Fruit fly (Drosophila melanogaster) whole organism, prepupa: ENCODE measurements around the gene CG42553.

Experiments
- Blimp-1 ChIP-seq: fragments of 200-800 bp; sonication (Bioruptor generic); optimal IDR thresholded peaks from 3 replicates; lab custom pipeline; 2017; ENCODE audit warnings: missing biosample characterization, missing genetic modification characterization, mild to moderate bottlenecking, moderate library complexity, missing genetic modification reagents
- CG10669 ChIP-seq: fragments of 200-800 bp; sonication (Bioruptor generic); optimal IDR thresholded peaks from 3 replicates; lab custom pipeline; 2018; ENCODE audit warnings: missing biosample characterization, mild to moderate bottlenecking, missing genetic modification characterization, moderate library complexity
- CG11294 ChIP-seq: fragments of 200-800 bp; sonication (Bioruptor generic); IDR thresholded peaks from 2 replicates; pipeline ENCODE4 v1.3.6; 2022; ENCODE audit warnings: missing biosample characterization, missing genetic modification characterization
- CG11762 ChIP-seq: fragments of 200-800 bp; sonication (Bioruptor generic); optimal IDR thresholded peaks from 3 replicates; lab custom pipeline; 2016; ENCODE audit warnings: missing biosample characterization, missing genetic modification characterization; ENCODE audit not compliant: insufficient read depth
- CG15336 ChIP-seq: fragments of 200-800 bp; sonication (Bioruptor generic); IDR thresholded peaks from 2 replicates; pipeline ENCODE4 v1.3.6; 2022; ENCODE audit warnings: missing biosample characterization, missing genetic modification characterization
- CG1621 ChIP-seq: fragments of 200-800 bp; sonication (Bioruptor generic); optimal IDR thresholded peaks from 3 replicates; lab custom pipeline; 2018; ENCODE audit warnings: missing biosample characterization, mild to moderate bottlenecking, missing genetic modification characterization
- CG3032 ChIP-seq: fragments of 200-800 bp; optimal IDR thresholded peaks from 2 replicates; lab custom pipeline; 2019; ENCODE audit warnings: missing biosample characterization, mild to moderate bottlenecking, missing genetic modification characterization, moderate library complexity
- CG31627 ChIP-seq: fragments of 200-800 bp; sonication (Bioruptor generic); optimal IDR thresholded peaks from 3 replicates; lab custom pipeline; 2016; ENCODE audit warnings: missing biosample characterization, missing genetic modification characterization
- CG32006 ChIP-seq: fragments of 200-800 bp; sonication (Bioruptor generic); optimal IDR thresholded peaks from 3 replicates; lab custom pipeline; 2017; ENCODE audit warnings: missing biosample characterization, mild to moderate bottlenecking, missing genetic modification characterization
- CG3919 ChIP-seq: fragments of 200-800 bp; sonication (Bioruptor generic); optimal IDR thresholded peaks from 3 replicates; lab custom pipeline; 2016; ENCODE audit warnings: missing biosample characterization, missing genetic modification characterization
- CG4318 ChIP-seq: fragments of 200-800 bp; sonication (Bioruptor generic); optimal IDR thresholded peaks from 3 replicates; lab custom pipeline; 2017; ENCODE audit warnings: missing biosample characterization, mild to moderate bottlenecking, missing genetic modification characterization
- CG6163 ChIP-seq: fragments of 200-800 bp; sonication (Bioruptor generic); IDR thresholded peaks from 3 replicates; pipeline ENCODE4 v1.3.6; 2022; ENCODE audit warnings: missing biosample characterization, missing genetic modification characterization
- CG6276 ChIP-seq: fragments of 200-800 bp; sonication (Bioruptor generic); optimal IDR thresholded peaks from 2 replicates; lab custom pipeline; 2017; ENCODE audit warnings: missing biosample characterization, mild to moderate bottlenecking, missing genetic modification characterization
- CG6854 ChIP-seq: fragments of 200-800 bp; sonication (Bioruptor generic); optimal IDR thresholded peaks from 2 replicates; lab custom pipeline; 2017; ENCODE audit warnings: missing biosample characterization, mild to moderate bottlenecking, missing genetic modification characterization
- CG7368 ChIP-seq: fragments of 200-800 bp; sonication (Bioruptor generic); optimal IDR thresholded peaks from 3 replicates; lab custom pipeline; 2016; ENCODE audit warnings: missing biosample characterization, missing genetic modification characterization
- CG8119 ChIP-seq: fragments of 200-800 bp; sonication (Bioruptor generic); IDR thresholded peaks from 3 replicates; pipeline ENCODE4 v1.3.6; 2022; ENCODE audit warnings: missing biosample characterization, missing genetic modification characterization
- CG8319 ChIP-seq: fragments of 200-800 bp; sonication (Bioruptor generic); optimal IDR thresholded peaks from 3 replicates; lab custom pipeline; 2016; ENCODE audit warnings: missing biosample characterization, missing genetic modification characterization
- CG8632 ChIP-seq: fragments of 200-800 bp; sonication (Bioruptor generic); optimal IDR thresholded peaks from 3 replicates; lab custom pipeline; 2016; ENCODE audit warnings: missing biosample characterization, missing genetic modification characterization
- CG9139 ChIP-seq: fragments of 200-800 bp; sonication (Bioruptor generic); optimal IDR thresholded peaks from 3 replicates; lab custom pipeline; 2017; ENCODE audit warnings: missing biosample characterization, mild to moderate bottlenecking, missing genetic modification characterization
- Eip93F ChIP-seq: fragments of 200-800 bp; sonication (Bioruptor generic); optimal IDR thresholded peaks from 2 replicates; lab custom pipeline; 2016; ENCODE audit warnings: missing biosample characterization, mild to moderate bottlenecking, missing genetic modification characterization
- Ets21C ChIP-seq: fragments of 200-800 bp; sonication (Bioruptor generic); optimal IDR thresholded peaks from 3 replicates; lab custom pipeline; 2016; ENCODE audit warnings: missing biosample characterization, missing genetic modification characterization
- Ets96B ChIP-seq: fragments of 200-800 bp; optimal IDR thresholded peaks from 2 replicates; lab custom pipeline; 2019; ENCODE audit warnings: missing biosample characterization, mild to moderate bottlenecking, missing genetic modification characterization, moderate library complexity
- Gug ChIP-seq: fragments of 200-800 bp; sonication (Bioruptor generic); IDR thresholded peaks from 2 replicates; pipeline ENCODE4 v1.3.6; 2022; ENCODE audit warnings: missing biosample characterization, missing genetic modification characterization
- Hr38 ChIP-seq: sonication (Bioruptor generic); optimal IDR thresholded peaks from 2 replicates; lab custom pipeline; 2016; ENCODE audit warnings: missing biosample characterization, missing genetic modification characterization
- Hr39 ChIP-seq: fragments of 200-800 bp; sonication (Bioruptor generic); optimal IDR thresholded peaks from 2 replicates; lab custom pipeline; 2016; ENCODE audit warnings: missing biosample characterization, missing genetic modification characterization
- Lpt ChIP-seq: fragments of 200-800 bp; sonication (Bioruptor generic); optimal IDR thresholded peaks from 3 replicates; lab custom pipeline; 2016; ENCODE audit warnings: missing biosample characterization, missing genetic modification characterization
- OdsH ChIP-seq: fragments of 200-800 bp; sonication (Bioruptor generic); optimal IDR thresholded peaks from 3 replicates; lab custom pipeline; 2016; ENCODE audit warnings: missing biosample characterization, missing genetic modification characterization
- Sox102F ChIP-seq: fragments of 200-800 bp; sonication (Bioruptor generic); optimal IDR thresholded peaks from 2 replicates; lab custom pipeline; 2016; ENCODE audit warnings: missing biosample characterization, mild to moderate bottlenecking, missing genetic modification characterization
- Sox14 ChIP-seq: fragments of 200-800 bp; sonication (Bioruptor generic); optimal IDR thresholded peaks from 3 replicates; lab custom pipeline; 2016; ENCODE audit warnings: missing biosample characterization, missing genetic modification characterization
- Sox15 ChIP-seq: fragments of 200-800 bp; sonication (Bioruptor generic); optimal IDR thresholded peaks from 3 replicates; lab custom pipeline; 2016; ENCODE audit warnings: missing biosample characterization, missing genetic modification characterization
- achi ChIP-seq: fragments of 200-800 bp; sonication (Bioruptor generic); optimal IDR thresholded peaks from 3 replicates; lab custom pipeline; 2016; ENCODE audit warnings: missing biosample characterization, missing genetic modification characterization
- acj6 ChIP-seq: fragments of 200-800 bp; sonication (Bioruptor generic); optimal IDR thresholded peaks from 3 replicates; lab custom pipeline; 2016; ENCODE audit warnings: missing biosample characterization, missing genetic modification characterization
- dac ChIP-seq: fragments of 200-800 bp; sonication (Bioruptor generic); optimal IDR thresholded peaks from 2 replicates; lab custom pipeline; 2017; ENCODE audit warnings: missing biosample characterization, mild to moderate bottlenecking, missing genetic modification characterization
- eg ChIP-seq: fragments of 200-800 bp; sonication (Bioruptor generic); IDR thresholded peaks from 3 replicates; pipeline ENCODE4 v1.3.6; 2022; ENCODE audit warnings: missing biosample characterization, missing genetic modification characterization
- esn ChIP-seq: fragments of 200-800 bp; sonication (Bioruptor generic); optimal IDR thresholded peaks from 2 replicates; lab custom pipeline; 2016; ENCODE audit warnings: missing biosample characterization, mild to moderate bottlenecking, missing genetic modification characterization, moderate library complexity
- fd59A ChIP-seq: fragments of 200-800 bp; sonication (Bioruptor generic); optimal IDR thresholded peaks from 2 replicates; lab custom pipeline; 2017; ENCODE audit warnings: missing biosample characterization, mild to moderate bottlenecking, missing genetic modification characterization, missing genetic modification reagents
- fd85E ChIP-seq: fragments of 200-800 bp; sonication (Bioruptor generic); optimal IDR thresholded peaks from 3 replicates; lab custom pipeline; 2016; ENCODE audit warnings: missing biosample characterization, missing genetic modification characterization
- fkh ChIP-seq: fragments of 200-800 bp; sonication (Bioruptor generic); optimal IDR thresholded peaks from 3 replicates; lab custom pipeline; 2017; ENCODE audit warnings: missing biosample characterization, mild to moderate bottlenecking, missing genetic modification characterization, moderate library complexity
- lz ChIP-seq: fragments of 200-800 bp; sonication (Bioruptor generic); optimal IDR thresholded peaks from 3 replicates; lab custom pipeline; 2016; ENCODE audit warnings: missing biosample characterization, missing genetic modification characterization
- pdm3 ChIP-seq: fragments of 200-800 bp; sonication (Bioruptor generic); optimal IDR thresholded peaks from 3 replicates; lab custom pipeline; 2016; ENCODE audit warnings: missing biosample characterization, missing genetic modification characterization
- salr ChIP-seq, 2 experiments: fragments of 200-800 bp; sonication (Bioruptor generic); optimal IDR thresholded peaks; 3 replicates each; lab custom pipeline; 2016 to 2018; ENCODE audit warnings: missing biosample characterization in 2 of 2, missing genetic modification characterization in 2 of 2, mild to moderate bottlenecking in 1 of 2
- spab ChIP-seq: fragments of 200-800 bp; sonication (Bioruptor generic); optimal IDR thresholded peaks from 2 replicates; lab custom pipeline; 2017; ENCODE audit warnings: missing biosample characterization, mild to moderate bottlenecking, missing genetic modification characterization, missing genetic modification reagents
- ss ChIP-seq, 2 experiments: fragments of 200-800 bp; sonication (Bioruptor generic); optimal IDR thresholded peaks; 2 replicates in 1 of 2; 3 replicates in 1 of 2; lab custom pipeline; 2017 to 2018; ENCODE audit warnings: mild to moderate bottlenecking in 2 of 2, missing biosample characterization in 2 of 2, missing genetic modification characterization in 2 of 2, moderate library complexity in 1 of 2
- svp ChIP-seq: fragments of 200-800 bp; sonication (Bioruptor generic); peaks from one replicate; lab custom pipeline; 2016; ENCODE audit warnings: missing biosample characterization, missing genetic modification characterization
- topi ChIP-seq: fragments of 200-800 bp; sonication (Bioruptor generic); optimal IDR thresholded peaks from 3 replicates; lab custom pipeline; 2016; ENCODE audit warnings: missing biosample characterization, missing genetic modification characterization

Gene CG42553

DNA sequence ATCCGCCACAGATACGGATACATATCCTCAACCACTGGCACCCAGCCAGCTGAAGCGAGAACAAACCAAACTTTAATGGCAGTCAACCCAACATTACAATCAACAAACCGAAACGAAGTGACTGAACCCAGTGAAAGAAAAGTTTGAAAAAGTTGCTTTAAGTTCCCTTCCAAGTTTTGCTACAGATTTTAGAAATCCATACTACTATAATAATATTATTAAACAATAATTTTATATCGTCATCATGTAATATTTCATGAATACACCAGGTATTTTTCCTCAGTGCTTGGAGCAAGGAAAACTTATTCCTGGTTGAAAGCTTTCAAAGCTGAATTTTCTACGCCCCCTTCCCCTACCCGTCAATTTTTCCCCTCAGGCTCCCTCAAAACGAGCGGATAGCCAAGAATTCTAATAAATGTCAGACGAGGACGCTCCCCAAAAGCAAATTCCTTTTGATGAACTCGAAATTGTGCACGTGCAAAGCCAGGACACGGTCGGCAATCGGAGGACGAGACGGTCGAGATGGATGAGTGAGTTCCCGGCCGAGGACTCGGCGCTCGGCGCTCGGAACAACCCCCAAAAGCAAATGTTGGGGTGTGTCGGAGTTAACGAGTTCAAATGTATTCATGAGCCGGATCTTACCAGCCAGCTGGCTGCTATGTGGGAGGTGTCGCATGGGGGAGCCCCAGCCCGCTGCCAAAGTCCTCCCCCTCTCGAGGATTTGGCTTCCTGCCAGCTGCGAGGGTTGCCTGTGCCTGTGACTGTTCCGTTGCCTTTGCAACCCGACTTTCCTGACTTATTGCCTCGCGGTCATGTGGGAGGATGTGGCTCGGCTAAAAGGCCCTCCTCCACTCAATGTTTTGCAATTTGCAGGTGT lies 36.7 kb upstream of the CG42553 start (continued):
- TF ChIP-seq dac (no peak), ss (GFP tag; optimal IDR thresholded peaks at IDR 0.05; lab: Kevin White, UChicago) (peak in 1 of 2 experiments; percentile 36), Eip93F (GFP tag; lab: Kevin White, UChicago) (no peak), Ets96B (tag; lab: Kevin White, UChicago) (peak; percentile 68), CG32006 (GFP tag; lab: Kevin White, UChicago) (peak; percentile 24), CG1621 (no peak), CG31627 (GFP tag; lab: Kevin White, UChicago) (no peak), eg (GFP tag; lab: Robert Waterston, UW) (peak; percentile 31; the same call in 1 of the 3 replicates), Hr38 (GFP tag; lab: Kevin White, UChicago) (no peak), CG8119 (no peak), OdsH (GFP tag; lab: Kevin White, UChicago) (no peak), CG7368 (GFP tag; lab: Kevin White, UChicago) (no peak), lz (no peak), Blimp-1 (GFP tag; lab: Kevin White, UChicago) (no peak), CG11762 (GFP tag; lab: Kevin White, UChicago) (no peak), achi (GFP tag; lab: Kevin White, UChicago) (peak; percentile 56), Sox14 (no peak), CG6854 (no peak), acj6 (peak; percentile 24), esn (no peak), CG15336 (GFP tag; lab: Robert Waterston, UW) (peak; percentile 28; the same call in 1 of the 2 replicates), fd85E (GFP tag; lab: Kevin White, UChicago) (no peak), CG3919 (GFP tag; lab: Kevin White, UChicago) (peak; percentile 56), Ets21C (no peak)
- TF ChIP-seq, all 60 proteins: peak for 20

DNA sequence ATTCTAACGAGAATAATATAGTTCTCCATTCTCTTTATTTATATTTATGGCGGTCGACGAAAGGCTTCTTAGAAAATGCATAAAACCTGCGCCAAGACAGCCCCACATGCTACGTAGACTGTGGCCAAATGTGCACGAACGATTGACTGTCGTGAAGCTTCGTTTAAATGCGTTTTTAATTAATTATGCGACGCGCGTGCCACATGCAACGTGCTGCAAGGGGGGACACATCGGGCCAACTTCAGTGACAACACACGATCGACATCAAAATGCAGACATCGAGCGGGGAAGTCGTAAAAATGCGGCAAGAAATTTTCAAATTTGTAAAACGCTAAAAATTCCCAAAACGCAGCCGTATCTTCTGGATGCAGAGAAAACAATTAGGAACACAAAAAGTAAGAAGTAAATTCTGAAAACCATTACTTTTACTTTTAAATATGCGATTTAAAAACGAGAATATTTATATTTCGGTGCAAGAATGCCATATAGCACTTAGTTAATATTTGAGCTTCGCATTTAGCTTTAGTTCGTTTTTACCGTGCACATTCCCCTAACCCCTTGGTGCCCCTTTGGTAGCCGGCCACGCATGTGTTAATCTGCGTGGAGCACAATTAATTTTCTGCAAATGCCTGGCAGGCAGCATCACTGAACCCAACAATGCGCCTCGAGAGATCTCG lies 33.9 kb upstream of the CG42553 start:
- TF ChIP-seq acj6: peak; percentile 47
- TF ChIP-seq fd59A (GFP tag; lab: Kevin White, UChicago): peak; percentile 32
- TF ChIP-seq CG32006 (GFP tag; lab: Kevin White, UChicago): peak; percentile 63
- peak; percentile 44 for TF ChIP-seq spab (GFP tag; lab: Kevin White, UChicago)
- no peak for TF ChIP-seq CG9139 (GFP tag; lab: Kevin White, UChicago)
- no peak for TF ChIP-seq CG6854
- TF ChIP-seq CG6276: peak; percentile 27
- peak; percentile 77 for TF ChIP-seq topi (GFP tag; lab: Kevin White, UChicago)
- no peak for TF ChIP-seq Sox15
- TF ChIP-seq Sox102F (GFP tag; lab: Kevin White, UChicago): peak; percentile 75
- TF ChIP-seq fkh: no peak
- TF ChIP-seq CG8632 (GFP tag; lab: Kevin White, UChicago): peak; percentile 24
- TF ChIP-seq CG8319 (GFP tag; lab: Kevin White, UChicago): peak; percentile 46
- TF ChIP-seq CG3032 (tag; lab: Kevin White, UChicago): peak; percentile 55
- peak; percentile 54 for TF ChIP-seq CG7368 (GFP tag; lab: Kevin White, UChicago)
- TF ChIP-seq Sox14: peak; percentile 64
- TF ChIP-seq CG15336 (GFP tag; lab: Robert Waterston, UW): peak; percentile 56; the same call in 1 of the 2 replicates
- peak; percentile 70 for TF ChIP-seq achi (GFP tag; lab: Kevin White, UChicago)
- TF ChIP-seq CG6163 (GFP tag; lab: Robert Waterston, UW): peak; percentile 74; the same call in 2 of the 3 replicates
- peak in 1 of 2 experiments; percentile 57 for TF ChIP-seq salr (GFP tag; optimal IDR thresholded peaks at IDR 0.05; lab: Kevin White, UChicago)
- peak; percentile 28 for TF ChIP-seq Lpt (GFP tag; lab: Kevin White, UChicago)
- TF ChIP-seq pdm3 (GFP tag; lab: Kevin White, UChicago): peak; percentile 55
- TF ChIP-seq svp: peak; percentile 92
- TF ChIP-seq CG4318 (GFP tag; lab: Kevin White, UChicago): peak; percentile 16
- TF ChIP-seq CG8119: peak; percentile 55
- no peak for TF ChIP-seq Gug
- TF ChIP-seq lz: peak; percentile 70
- peak; percentile 58 for TF ChIP-seq CG10669 (GFP tag; lab: Kevin White, UChicago)
- peak; percentile 58 for TF ChIP-seq OdsH (GFP tag; lab: Kevin White, UChicago)
- TF ChIP-seq fd85E (GFP tag; lab: Kevin White, UChicago): no peak
- TF ChIP-seq CG11294 (GFP tag; lab: Robert Waterston, UW): peak; percentile 42; the same call in 1 of the 2 replicates
- peak; percentile 6 for TF ChIP-seq Eip93F (GFP tag; lab: Kevin White, UChicago)
- TF ChIP-seq Hr39 (GFP tag; lab: Kevin White, UChicago): peak; percentile 71
- peak; percentile 78 for TF ChIP-seq CG3919 (GFP tag; lab: Kevin White, UChicago)
- peak; percentile 62 for TF ChIP-seq Blimp-1 (GFP tag; lab: Kevin White, UChicago)
